Worm (Caenorhabditis elegans) whole organism, young adult: ENCODE measurements around the gene srbc-57.

Experiments
- B0261.1 ChIP-seq: sonication (generic microtip); optimal IDR thresholded peaks from 2 replicates; lab custom pipeline; 2016; ENCODE audit warnings: mild to moderate bottlenecking, missing genetic modification characterization, moderate library complexity, missing compliant biosample characterization
- B0336.3 ChIP-seq: fragments of 200-800 bp; sonication (Bioruptor generic); IDR thresholded peaks from 2 replicates; pipeline ENCODE4 v1.3.6; 2022; ENCODE audit warnings: missing genetic modification characterization, missing compliant biosample characterization
- C06A6.2 ChIP-seq: fragments of 200-800 bp; sonication (Bioruptor generic); conservative IDR thresholded peaks from 2 replicates; pipeline ENCODE4 v1.3.6; 2022; ENCODE audit warnings: missing genetic modification characterization, missing compliant biosample characterization
- F37B4.10 ChIP-seq: fragments of 200-800 bp; sonication (Bioruptor generic); IDR thresholded peaks from 2 replicates; pipeline ENCODE4 v1.3.6; 2022; ENCODE audit warnings: missing genetic modification characterization, missing compliant biosample characterization
- F57A8.1 ChIP-seq: fragments of 200-800 bp; sonication (Bioruptor generic); optimal IDR thresholded peaks from 2 replicates; lab custom pipeline; 2018; ENCODE audit warnings: mild to moderate bottlenecking, missing genetic modification characterization, moderate library complexity, missing compliant biosample characterization
- T07F8.4 ChIP-seq: sonication (generic microtip); optimal IDR thresholded peaks from 2 replicates; lab custom pipeline; 2016; ENCODE audit warnings: mild to moderate bottlenecking, missing genetic modification characterization, moderate library complexity, missing compliant biosample characterization
- Y53G8AR.9 ChIP-seq: fragments of 200-800 bp; sonication (Bioruptor generic); conservative IDR thresholded peaks from 2 replicates; pipeline ENCODE4 v1.3.6; 2022; ENCODE audit warnings: missing genetic modification reagents, missing genetic modification characterization, missing compliant biosample characterization
- Y67H2A.10 ChIP-seq: fragments of 200-800 bp; sonication (Bioruptor generic); conservative IDR thresholded peaks from 2 replicates; pipeline ENCODE4 v1.3.6; 2022; ENCODE audit warnings: missing genetic modification reagents, missing genetic modification characterization, missing compliant biosample characterization
- akir-1 ChIP-seq: fragments of 200-800 bp; sonication (Bioruptor generic); optimal IDR thresholded peaks from 2 replicates; lab custom pipeline; 2018; ENCODE audit warnings: mild to moderate bottlenecking, missing genetic modification characterization, moderate library complexity, missing compliant biosample characterization
- ama-1 ChIP-seq, 3 experiments: fragments of 150-350 bp in 1 of 3; sonication (generic microtip) in 2 of 3; optimal IDR thresholded peaks; 2 replicates each; lab custom pipeline; 2014 to 2018; ENCODE audit warnings: missing biosample characterization in 2 of 3, missing genetic modification characterization in 2 of 3, missing genetic modification reagents in 2 of 3
- athp-1 ChIP-seq: sonication (generic microtip); optimal IDR thresholded peaks from 2 replicates; lab custom pipeline; 2017; ENCODE audit warnings: mild to moderate bottlenecking, missing genetic modification characterization, missing compliant biosample characterization
- bed-1 ChIP-seq: fragments of 200-800 bp; sonication (Bioruptor generic); IDR thresholded peaks from 2 replicates; pipeline ENCODE4 v1.3.6; 2022; ENCODE audit warnings: missing genetic modification reagents, missing genetic modification characterization, missing compliant biosample characterization
- cebp-1 ChIP-seq, 2 experiments: fragments of 200-800 bp in 1 of 2; sonication (Bioruptor generic) in 1 of 2; sonication (generic microtip) in 1 of 2; IDR thresholded peaks in 1 of 2; optimal IDR thresholded peaks in 1 of 2; 2 replicates each; pipeline versions ENCODE4 v1.3.6 to Lab custom; 2017 to 2022; ENCODE audit warnings: missing compliant biosample characterization in 2 of 2, missing genetic modification characterization in 2 of 2, mild to moderate bottlenecking in 1 of 2, missing genetic modification reagents in 1 of 2, moderate library complexity in 1 of 2
- ceh-40 ChIP-seq: fragments of 200-800 bp; sonication (Bioruptor generic); IDR thresholded peaks from 2 replicates; pipeline ENCODE4 v1.3.6; 2022; ENCODE audit warnings: missing genetic modification characterization, missing compliant biosample characterization
- ceh-91 ChIP-seq: fragments of 200-800 bp; sonication (Bioruptor generic); IDR thresholded peaks from 2 replicates; pipeline ENCODE4 v1.3.6; 2022; ENCODE audit warnings: missing genetic modification reagents, missing genetic modification characterization, missing compliant biosample characterization
- dpff-1 ChIP-seq: sonication (generic microtip); optimal IDR thresholded peaks from 2 replicates; lab custom pipeline; 2017; ENCODE audit warnings: mild to moderate bottlenecking, missing genetic modification characterization, missing compliant biosample characterization
- ets-4 ChIP-seq: fragments of 200-800 bp; sonication (Bioruptor generic); optimal IDR thresholded peaks from 2 replicates; lab custom pipeline; 2018; ENCODE audit warnings: mild to moderate bottlenecking, missing genetic modification characterization, missing compliant biosample characterization
- gei-17 ChIP-seq: fragments of 200-800 bp; sonication (Bioruptor generic); optimal IDR thresholded peaks from 2 replicates; lab custom pipeline; 2018; ENCODE audit warnings: mild to moderate bottlenecking, missing genetic modification characterization, missing compliant biosample characterization
- hmg-1.2 ChIP-seq: fragments of 200-800 bp; sonication (Bioruptor generic); IDR thresholded peaks from 2 replicates; pipeline ENCODE4 v1.3.6; 2022; ENCODE audit warnings: missing genetic modification reagents, missing genetic modification characterization, missing compliant biosample characterization
- hsf-1 ChIP-seq: fragments of 200-800 bp; sonication (Bioruptor generic); IDR thresholded peaks from 2 replicates; pipeline ENCODE4 v1.3.6; 2022; ENCODE audit warnings: missing genetic modification reagents, missing genetic modification characterization, missing compliant biosample characterization
- let-607 ChIP-seq, 2 experiments: fragments of 200-800 bp in 1 of 2; sonication (Bioruptor generic) in 1 of 2; sonication (generic microtip) in 1 of 2; optimal IDR thresholded peaks; 2 replicates each; lab custom pipeline; 2016 to 2018; ENCODE audit warnings: mild to moderate bottlenecking in 2 of 2, missing compliant biosample characterization in 2 of 2, missing genetic modification characterization in 2 of 2, moderate library complexity in 2 of 2, missing genotype in 1 of 2
- lsl-1 ChIP-seq: fragments of 200-800 bp; sonication (Bioruptor generic); optimal IDR thresholded peaks from 2 replicates; lab custom pipeline; 2018; ENCODE audit warnings: mild to moderate bottlenecking, missing genetic modification characterization, moderate library complexity, missing compliant biosample characterization
- lsy-27 ChIP-seq: sonication (generic microtip); optimal IDR thresholded peaks from 2 replicates; lab custom pipeline; 2017; ENCODE audit warnings: missing genetic modification characterization, mild to moderate bottlenecking, missing compliant biosample characterization, antibody characterized with exemption, missing genotype, borderline replicate concordance; ENCODE audit not compliant: insufficient read depth
- madf-10 ChIP-seq: sonication (generic microtip); optimal IDR thresholded peaks from 2 replicates; lab custom pipeline; 2016; ENCODE audit warnings: mild to moderate bottlenecking, missing genetic modification characterization, missing compliant biosample characterization
- madf-3 ChIP-seq: fragments of 200-800 bp; sonication (Bioruptor generic); IDR thresholded peaks from 2 replicates; pipeline ENCODE4 v1.3.6; 2022; ENCODE audit warnings: missing genetic modification reagents, missing genetic modification characterization, missing compliant biosample characterization
- mxl-1 ChIP-seq: sonication (generic microtip); optimal IDR thresholded peaks from 2 replicates; lab custom pipeline; 2016; ENCODE audit warnings: missing genetic modification characterization, missing compliant biosample characterization
- nfya-1 ChIP-seq: sonication (generic microtip); optimal IDR thresholded peaks from 2 replicates; lab custom pipeline; 2017; ENCODE audit warnings: antibody characterized with exemption, missing compliant biosample characterization, missing genetic modification characterization, borderline replicate concordance; ENCODE audit not compliant: insufficient read depth
- nfyb-1 ChIP-seq: fragments of 200-800 bp; sonication (Bioruptor generic); IDR thresholded peaks from 2 replicates; pipeline ENCODE4 v1.3.6; 2022; ENCODE audit warnings: missing genetic modification reagents, missing genetic modification characterization, missing compliant biosample characterization
- nhr-120 ChIP-seq: fragments of 200-800 bp; sonication (Bioruptor generic); IDR thresholded peaks from 2 replicates; pipeline ENCODE4 v1.3.6; 2022; ENCODE audit warnings: missing genetic modification characterization, missing compliant biosample characterization
- nhr-27 ChIP-seq: fragments of 200-800 bp; sonication (Bioruptor generic); optimal IDR thresholded peaks from 2 replicates; lab custom pipeline; 2018; ENCODE audit warnings: mild to moderate bottlenecking, missing genetic modification characterization, moderate library complexity, missing compliant biosample characterization
- nhr-80 ChIP-seq: sonication (generic microtip); optimal IDR thresholded peaks from 2 replicates; lab custom pipeline; 2016; ENCODE audit warnings: missing genetic modification characterization, missing compliant biosample characterization
- pbrm-1 ChIP-seq: fragments of 200-800 bp; sonication (Bioruptor generic); IDR thresholded peaks from 2 replicates; pipeline ENCODE4 v1.3.6; 2022; ENCODE audit warnings: missing genetic modification reagents, missing genetic modification characterization, missing compliant biosample characterization
- sdz-38 ChIP-seq: sonication (generic microtip); optimal IDR thresholded peaks from 2 replicates; lab custom pipeline; 2016; ENCODE audit warnings: missing genotype, missing genetic modification characterization, missing compliant biosample characterization
- snpc-1.1 ChIP-seq: sonication (generic microtip); optimal IDR thresholded peaks from 2 replicates; lab custom pipeline; 2017; ENCODE audit warnings: missing genetic modification characterization, mild to moderate bottlenecking, missing compliant biosample characterization, antibody characterized with exemption, moderate library complexity, missing genotype, missing genetic modification reagents; ENCODE audit not compliant: insufficient read depth
- snpc-3.4 ChIP-seq: sonication (generic microtip); optimal IDR thresholded peaks from 2 replicates; lab custom pipeline; 2017; ENCODE audit warnings: missing genetic modification characterization, mild to moderate bottlenecking, missing compliant biosample characterization, antibody characterized with exemption, moderate library complexity, missing genotype, missing genetic modification reagents
- snpc-4 ChIP-seq, 5 experiments: fragments of 150-350 bp in 1 of 5; sonication (generic microtip) in 4 of 5; optimal IDR thresholded peaks; 2 replicates each; lab custom pipeline; 2014 to 2018; ENCODE audit warnings: missing genetic modification characterization in 5 of 5, missing biosample characterization in 3 of 5, antibody characterized with exemption in 2 of 5, mild to moderate bottlenecking in 2 of 5, missing compliant biosample characterization in 2 of 5, missing genotype in 2 of 5, moderate library complexity in 2 of 5, missing genetic modification reagents in 1 of 5
- tbx-9 ChIP-seq: sonication (generic microtip); optimal IDR thresholded peaks from 2 replicates; lab custom pipeline; 2016; ENCODE audit warnings: borderline replicate concordance, missing genetic modification characterization, inconsistent platforms, missing compliant biosample characterization
- tlf-1 ChIP-seq: fragments of 200-800 bp; sonication (Bioruptor generic); optimal IDR thresholded peaks from 2 replicates; lab custom pipeline; 2018; ENCODE audit warnings: mild to moderate bottlenecking, missing genetic modification characterization, missing compliant biosample characterization
- zim-3 ChIP-seq: sonication (generic microtip); optimal IDR thresholded peaks from 2 replicates; lab custom pipeline; 2017; ENCODE audit warnings: mild to moderate bottlenecking, missing genetic modification characterization, moderate library complexity, missing compliant biosample characterization
- ztf-22 ChIP-seq: fragments of 200-800 bp; sonication (Bioruptor generic); optimal IDR thresholded peaks from 2 replicates; lab custom pipeline; 2018; ENCODE audit warnings: mild to moderate bottlenecking, missing genetic modification characterization, moderate library complexity, missing compliant biosample characterization
- ztf-6 ChIP-seq: fragments of 200-800 bp; sonication (Bioruptor generic); IDR thresholded peaks from 2 replicates; pipeline ENCODE4 v1.3.6; 2022; ENCODE audit warnings: missing genetic modification reagents, missing genetic modification characterization, missing compliant biosample characterization

srbc-57 gene

DNA sequence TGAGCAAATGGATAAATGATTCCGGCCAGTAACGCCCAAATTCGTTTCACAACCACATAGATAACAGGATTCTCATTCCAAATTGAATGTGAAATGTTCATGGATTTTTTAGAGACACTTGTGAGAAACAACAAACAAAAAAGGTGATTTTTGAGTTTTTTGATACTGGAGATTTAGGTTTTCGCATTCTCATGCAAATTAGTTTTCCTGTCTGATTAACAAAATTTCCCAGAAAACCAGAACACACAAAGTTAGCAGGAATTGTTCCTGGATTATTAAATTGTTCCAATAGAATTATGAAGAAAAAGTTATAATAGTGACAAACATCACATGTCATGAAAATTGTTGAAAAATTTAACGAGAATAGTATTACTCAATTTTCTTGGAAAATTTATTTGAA lies 25.2 kb downstream of the srbc-57 start, which contains the start of gene srh-33:
Gene srh-33 (minus strand): TSS at position 101 of the 400 bp plus-strand sequence.
- TF ChIP-seq tbx-9 (tag; lab: Kevin White, UChicago) (no peak), nfyb-1 (GFP tag; lab: Robert Waterston, UW) (no peak), snpc-1.1 (tag; lab: Kevin White, UChicago) (no peak), cebp-1 (GFP tag; IDR thresholded peaks at IDR 0.05; lab: Robert Waterston, UW) (no peak), cebp-1 (tag; optimal IDR thresholded peaks at IDR 0.05; lab: Kevin White, UChicago) (no peak), snpc-4 (GFP tag; optimal IDR thresholded peaks at IDR 0.05; lab: Kevin White, UChicago) (no peak), snpc-4 (tag; optimal IDR thresholded peaks at IDR 0.05; lab: Kevin White, UChicago) (no peak), dpff-1 (tag; lab: Kevin White, UChicago) (no peak), C06A6.2 (GFP tag; lab: Robert Waterston, UW) (no peak), snpc-3.4 (tag; lab: Kevin White, UChicago) (no peak), Y67H2A.10 (GFP tag; lab: Robert Waterston, UW) (no peak), F37B4.10 (GFP tag; lab: Robert Waterston, UW) (no peak), ets-4 (GFP tag; lab: Kevin White, UChicago) (no peak), sdz-38 (tag; lab: Kevin White, UChicago) (no peak), nfya-1 (no peak), let-607 (tag; optimal IDR thresholded peaks at IDR 0.05; lab: Kevin White, UChicago) (no peak), hmg-1.2 (no peak)

DNA sequence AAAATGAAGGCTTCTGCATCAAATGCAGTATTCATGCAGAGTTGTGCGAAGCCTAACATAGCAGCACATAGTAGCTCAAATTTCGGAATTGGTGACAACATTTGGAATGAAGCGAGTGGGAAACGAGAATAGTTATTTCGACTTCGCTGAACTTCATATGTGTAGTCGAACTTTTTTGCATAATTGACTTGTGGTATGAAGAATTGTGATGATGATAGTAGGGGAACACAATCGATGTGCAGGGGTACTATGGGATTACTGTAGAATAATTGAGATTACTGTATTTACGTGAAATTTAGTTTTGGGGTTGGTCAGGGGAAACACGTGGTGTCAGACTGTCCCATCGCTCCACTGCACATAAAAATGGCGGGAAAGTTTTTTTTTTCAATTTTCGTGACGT lies 27.4 kb downstream of the srbc-57 start, which contains the start of gene B0554.7:
Gene B0554.7 (minus strand): TSS at position 101 of the 400 bp plus-strand sequence.
- no peak for TF ChIP-seq B0261.1
- TF ChIP-seq mxl-1 (tag; lab: Kevin White, UChicago): no peak
- TF ChIP-seq madf-10: no peak
- no peak for TF ChIP-seq let-607 (tag; optimal IDR thresholded peaks at IDR 0.05; lab: Kevin White, UChicago)
- TF ChIP-seq snpc-1.1 (tag; lab: Kevin White, UChicago): no peak
- no peak for TF ChIP-seq B0336.3 (GFP tag; lab: Robert Waterston, UW)
- TF ChIP-seq ztf-6 (GFP tag; lab: Robert Waterston, UW): no peak
- TF ChIP-seq lsy-27 (tag; lab: Kevin White, UChicago): no peak
- no peak for TF ChIP-seq ama-1 (optimal IDR thresholded peaks at IDR 0.05; lab: Kevin White, UChicago)
- no peak for TF ChIP-seq ama-1 (GFP tag; optimal IDR thresholded peaks at IDR 0.05; lab: Kevin White, UChicago)
- no peak for TF ChIP-seq athp-1 (tag; lab: Kevin White, UChicago)
- no peak for TF ChIP-seq madf-3 (GFP tag; lab: Robert Waterston, UW)
- TF ChIP-seq akir-1 (GFP tag; lab: Kevin White, UChicago): no peak

DNA sequence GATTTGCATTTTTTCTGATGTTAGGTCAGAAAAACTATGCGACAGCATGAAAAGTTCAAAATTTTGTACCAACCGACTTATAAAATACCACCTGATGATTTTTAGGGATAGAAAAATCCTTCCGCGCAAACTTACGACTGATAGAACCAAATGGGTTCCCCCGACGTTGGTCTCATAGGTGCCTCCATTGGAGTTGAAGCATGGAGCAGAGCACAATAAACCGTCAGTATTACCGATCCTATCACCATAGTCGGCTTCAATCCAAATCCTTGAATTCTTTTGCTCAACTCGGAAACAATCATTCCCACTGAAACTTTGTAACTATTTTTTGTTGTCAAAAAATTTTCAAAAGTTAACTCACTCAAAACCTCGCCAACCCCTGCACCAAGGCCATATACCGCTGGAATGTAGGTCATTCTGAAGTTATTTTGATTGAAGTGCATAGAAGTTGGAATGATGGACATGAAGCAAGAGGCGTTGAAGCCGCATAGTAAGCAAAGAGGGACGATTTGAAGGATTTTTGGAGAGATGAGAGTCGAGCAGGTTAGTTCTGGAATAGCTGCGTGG lies 29.1 kb downstream of the srbc-57 start:
- TF ChIP-seq gei-17 (no peak), T07F8.4 (no peak), madf-3 (GFP tag; lab: Robert Waterston, UW) (no peak), ceh-40 (no peak), nhr-120 (GFP tag; lab: Robert Waterston, UW) (no peak), hsf-1 (no peak), lsl-1 (GFP tag; lab: Kevin White, UChicago) (no peak)

DNA sequence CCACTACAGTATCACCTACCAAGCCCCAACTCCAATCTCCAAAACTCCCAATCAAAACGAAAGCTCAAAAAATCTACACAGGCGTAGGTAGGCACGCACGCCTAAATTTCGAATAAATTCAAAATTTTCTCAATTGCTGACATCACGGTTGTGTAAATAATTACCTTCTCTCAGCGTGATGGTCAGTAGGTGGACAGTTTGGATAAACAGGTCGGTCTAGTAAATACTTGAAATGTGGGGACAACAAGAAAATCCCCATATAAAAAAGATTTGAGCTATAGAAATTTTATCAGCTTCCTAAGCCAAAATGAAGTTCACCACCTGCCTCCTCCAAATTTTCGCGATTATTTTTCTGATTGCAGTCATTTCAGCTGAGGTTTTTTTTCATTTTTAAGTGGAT lies 30.3 kb downstream of the srbc-57 start, which contains the start of gene B0554.1:
Gene B0554.1 (plus strand): TSS at position 301 of the 400 bp plus-strand sequence.
- no peak for TF ChIP-seq nhr-27
- TF ChIP-seq zim-3: no peak
- TF ChIP-seq ceh-40: no peak
- no peak for TF ChIP-seq ceh-91
- no peak for TF ChIP-seq ztf-22 (GFP tag; lab: Kevin White, UChicago)
- no peak for TF ChIP-seq Y53G8AR.9 (GFP tag; lab: Robert Waterston, UW)
- TF ChIP-seq hsf-1: no peak
- no peak for TF ChIP-seq bed-1 (GFP tag; lab: Robert Waterston, UW)
- no peak for TF ChIP-seq F57A8.1
- no peak for TF ChIP-seq pbrm-1 (GFP tag; lab: Robert Waterston, UW)
- TF ChIP-seq akir-1 (GFP tag; lab: Kevin White, UChicago): no peak
- TF ChIP-seq tlf-1 (GFP tag; lab: Kevin White, UChicago): no peak
- TF ChIP-seq nhr-80: no peak
- no peak for TF ChIP-seq lsy-27 (tag; lab: Kevin White, UChicago)
